Worm (Caenorhabditis elegans) whole organism, L4 larva: Measurements from ENCODE around the gene F59B10.3.

ENCODE experiments used
- D1046.2 ChIP-seq: fragments of 200-800 bp; sonication (Bioruptor generic); IDR thresholded peaks from 2 replicates; pipeline ENCODE4 v1.3.6; 2022; ENCODE audit warnings: missing genetic modification characterization, missing compliant biosample characterization
- F10B5.3 ChIP-seq: sonication (generic microtip); optimal IDR thresholded peaks from 2 replicates; lab custom pipeline; 2016; ENCODE audit warnings: mild to moderate bottlenecking, missing genetic modification characterization, missing compliant biosample characterization
- T20F7.1 ChIP-seq: fragments of 200-800 bp; sonication (Bioruptor generic); optimal IDR thresholded peaks from 2 replicates; lab custom pipeline; 2018; ENCODE audit warnings: mild to moderate bottlenecking, missing genetic modification characterization, missing compliant biosample characterization
- Y105C5A.15 ChIP-seq: fragments of 200-800 bp; sonication (Bioruptor generic); IDR thresholded peaks from 2 replicates; pipeline ENCODE4 v1.3.6; 2022; ENCODE audit warnings: missing genetic modification characterization, missing compliant biosample characterization
- ZK337.2 ChIP-seq: fragments of 200-800 bp; sonication (Bioruptor generic); IDR thresholded peaks from 2 replicates; pipeline ENCODE4 v1.3.6; 2022; ENCODE audit warnings: missing genetic modification reagents, missing genetic modification characterization, missing compliant biosample characterization
- ZK546.5 ChIP-seq, 2 experiments: sonication (generic microtip); optimal IDR thresholded peaks; 2 replicates each; lab custom pipeline; 2017; ENCODE audit warnings: missing biosample characterization in 2 of 2, missing genetic modification characterization in 2 of 2
- aha-1 ChIP-seq: fragments of 150-350 bp; peaks from one replicate; lab custom pipeline; 2014; ENCODE audit warnings: missing biosample characterization, missing genetic modification characterization
- aly-2 ChIP-seq: sonication (generic microtip); optimal IDR thresholded peaks from 2 replicates; lab custom pipeline; 2018; ENCODE audit warnings: missing biosample characterization, missing genetic modification characterization
- ceh-20 ChIP-seq: fragments of 200-800 bp; sonication (Bioruptor generic); IDR thresholded peaks from 2 replicates; pipeline ENCODE4 v1.3.6; 2022; ENCODE audit warnings: missing genetic modification reagents, missing genetic modification characterization, missing compliant biosample characterization
- ceh-62 ChIP-seq: sonication (generic microtip); optimal IDR thresholded peaks from 2 replicates; lab custom pipeline; 2017; ENCODE audit warnings: missing biosample characterization, missing genetic modification characterization
- ceh-82 ChIP-seq: sonication (generic microtip); optimal IDR thresholded peaks from 2 replicates; lab custom pipeline; 2017; ENCODE audit warnings: missing biosample characterization, missing genetic modification characterization
- daf-12 ChIP-seq: fragments of 150-350 bp; optimal IDR thresholded peaks from 2 replicates; lab custom pipeline; 2014; ENCODE audit warnings: missing biosample characterization, missing genetic modification reagents, missing genetic modification characterization
- daf-16 ChIP-seq, 3 experiments: sonication (generic microtip); optimal IDR thresholded peaks; 2 replicates each; lab custom pipeline; 2016 to 2017; ENCODE audit warnings: missing genetic modification characterization in 3 of 3, missing genetic modification reagents in 3 of 3, mild to moderate bottlenecking in 2 of 3, missing compliant biosample characterization in 2 of 3, missing biosample characterization in 1 of 3, moderate library complexity in 1 of 3
- dmd-9 ChIP-seq: fragments of 200-800 bp; sonication (Bioruptor generic); IDR thresholded peaks from 2 replicates; pipeline ENCODE4 v1.3.6; 2022; ENCODE audit warnings: missing genetic modification reagents, missing genetic modification characterization, missing compliant biosample characterization
- egl-27 ChIP-seq: sonication (generic microtip); optimal IDR thresholded peaks from 3 replicates; lab custom pipeline; 2017; ENCODE audit warnings: missing biosample characterization, missing genetic modification reagents, missing genetic modification characterization
- egl-43 ChIP-seq: fragments of 200-800 bp; sonication (Bioruptor generic); IDR thresholded peaks from 2 replicates; pipeline ENCODE4 v1.3.6; 2022; ENCODE audit warnings: missing genetic modification reagents, missing genetic modification characterization, missing compliant biosample characterization
- fos-1 ChIP-seq: fragments of 150-350 bp; optimal IDR thresholded peaks from 2 replicates; lab custom pipeline; 2014; ENCODE audit warnings: missing biosample characterization, missing genetic modification characterization
- gei-8 ChIP-seq: fragments of 200-800 bp; sonication (Bioruptor generic); optimal IDR thresholded peaks from 2 replicates; lab custom pipeline; 2018; ENCODE audit warnings: mild to moderate bottlenecking, missing genetic modification characterization, missing compliant biosample characterization
- hmg-1.1 ChIP-seq: fragments of 200-800 bp; sonication (Bioruptor generic); IDR thresholded peaks from 2 replicates; pipeline ENCODE4 v1.3.6; 2022; ENCODE audit warnings: missing genetic modification reagents, missing genetic modification characterization, missing compliant biosample characterization
- lim-7 ChIP-seq: fragments of 200-800 bp; sonication (Bioruptor generic); IDR thresholded peaks from 2 replicates; pipeline ENCODE4 v1.3.6; 2022; ENCODE audit warnings: missing genetic modification characterization, missing compliant biosample characterization
- lin-1 ChIP-seq: fragments of 200-800 bp; sonication (Bioruptor generic); IDR thresholded peaks from 2 replicates; pipeline ENCODE4 v1.3.6; 2022; ENCODE audit warnings: missing genetic modification reagents, missing genetic modification characterization, missing compliant biosample characterization
- lin-13 ChIP-seq: fragments of 150-350 bp; optimal IDR thresholded peaks from 2 replicates; lab custom pipeline; 2014; ENCODE audit warnings: missing biosample characterization, missing genetic modification reagents, missing genetic modification characterization
- lin-39 ChIP-seq: fragments of 150-350 bp; optimal IDR thresholded peaks from 2 replicates; lab custom pipeline; 2014; ENCODE audit warnings: missing biosample characterization, missing genetic modification reagents, missing genetic modification characterization
- madf-9 ChIP-seq: fragments of 200-800 bp; sonication (Bioruptor generic); conservative IDR thresholded peaks from 2 replicates; pipeline ENCODE4 v1.3.6; 2022; ENCODE audit warnings: missing genetic modification reagents, missing genetic modification characterization, missing compliant biosample characterization
- mdl-1 ChIP-seq, 2 experiments: fragments of 150-350 bp in 1 of 2; sonication (generic microtip) in 1 of 2; optimal IDR thresholded peaks; 2 replicates each; lab custom pipeline; 2014 to 2017; ENCODE audit warnings: missing biosample characterization in 2 of 2, missing genetic modification characterization in 2 of 2
- mdt-29 ChIP-seq: fragments of 200-800 bp; sonication (Bioruptor generic); IDR thresholded peaks from 2 replicates; pipeline ENCODE4 v1.3.6; 2022; ENCODE audit warnings: missing genetic modification reagents, missing genetic modification characterization, missing compliant biosample characterization
- mep-1 ChIP-seq: fragments of 150-350 bp; sonication (generic microtip); optimal IDR thresholded peaks from 3 replicates; lab custom pipeline; 2014; ENCODE audit warnings: missing biosample characterization, missing genetic modification characterization
- mxl-3 ChIP-seq: fragments of 200-800 bp; sonication (Bioruptor generic); optimal IDR thresholded peaks from 2 replicates; lab custom pipeline; 2018; ENCODE audit warnings: mild to moderate bottlenecking, missing genetic modification characterization, missing compliant biosample characterization
- nhr-10 ChIP-seq: fragments of 150-350 bp; optimal IDR thresholded peaks from 2 replicates; lab custom pipeline; 2014; ENCODE audit warnings: missing biosample characterization, missing genetic modification characterization
- nhr-11 ChIP-seq: fragments of 150-350 bp; optimal IDR thresholded peaks from 2 replicates; lab custom pipeline; 2014; ENCODE audit warnings: missing biosample characterization, missing genetic modification characterization
- nhr-25 ChIP-seq: sonication (generic microtip); optimal IDR thresholded peaks from 2 replicates; lab custom pipeline; 2017; ENCODE audit warnings: missing genetic modification characterization, mild to moderate bottlenecking, missing compliant biosample characterization, antibody characterized with exemption, moderate library complexity, borderline replicate concordance; ENCODE audit not compliant: insufficient read depth
- nhr-28 ChIP-seq: fragments of 150-350 bp; optimal IDR thresholded peaks from 2 replicates; lab custom pipeline; 2014; ENCODE audit warnings: missing biosample characterization, missing genetic modification characterization
- nhr-48 ChIP-seq: sonication (generic microtip); optimal IDR thresholded peaks from 2 replicates; lab custom pipeline; 2016; ENCODE audit warnings: mild to moderate bottlenecking, missing genetic modification characterization, missing compliant biosample characterization
- nhr-76 ChIP-seq: fragments of 150-350 bp; optimal IDR thresholded peaks from 2 replicates; lab custom pipeline; 2014; ENCODE audit warnings: missing biosample characterization, missing genetic modification characterization
- php-3 ChIP-seq: fragments of 200-800 bp; sonication (Bioruptor generic); IDR thresholded peaks from 2 replicates; pipeline ENCODE4 v1.3.6; 2022; ENCODE audit warnings: missing genetic modification reagents, missing genetic modification characterization, missing compliant biosample characterization
- pqm-1 ChIP-seq: sonication (generic microtip); optimal IDR thresholded peaks from 2 replicates; lab custom pipeline; 2017; ENCODE audit warnings: missing biosample characterization, missing genetic modification characterization
- snpc-1.2 ChIP-seq: fragments of 200-800 bp; sonication (Bioruptor generic); IDR thresholded peaks from 2 replicates; pipeline ENCODE4 v1.3.6; 2022; ENCODE audit warnings: missing genetic modification reagents, missing genetic modification characterization, missing compliant biosample characterization
- unc-130 ChIP-seq: sonication (generic microtip); optimal IDR thresholded peaks from 2 replicates; lab custom pipeline; 2016; ENCODE audit warnings: missing genetic modification reagents, missing genetic modification characterization, missing compliant biosample characterization
- zfp-2 ChIP-seq: sonication (generic microtip); optimal IDR thresholded peaks from 2 replicates; lab custom pipeline; 2016; ENCODE audit warnings: mild to moderate bottlenecking, missing genetic modification characterization, missing compliant biosample characterization
- zfp-3 ChIP-seq: fragments of 200-800 bp; sonication (Bioruptor generic); conservative IDR thresholded peaks from 2 replicates; pipeline ENCODE4 v1.3.6; 2022; ENCODE audit warnings: missing genetic modification reagents, missing genetic modification characterization, missing compliant biosample characterization
- zip-2 ChIP-seq: fragments of 150-350 bp; optimal IDR thresholded peaks from 2 replicates; lab custom pipeline; 2014; ENCODE audit warnings: missing biosample characterization, missing genetic modification characterization
- ztf-11 ChIP-seq: fragments of 150-350 bp; optimal IDR thresholded peaks from 2 replicates; lab custom pipeline; 2014; ENCODE audit warnings: missing biosample characterization, missing genetic modification characterization
- ztf-7 ChIP-seq: fragments of 150-350 bp; optimal IDR thresholded peaks from 2 replicates; lab custom pipeline; 2014; ENCODE audit warnings: missing biosample characterization, missing genetic modification characterization

The F59B10.3 gene

DNA sequence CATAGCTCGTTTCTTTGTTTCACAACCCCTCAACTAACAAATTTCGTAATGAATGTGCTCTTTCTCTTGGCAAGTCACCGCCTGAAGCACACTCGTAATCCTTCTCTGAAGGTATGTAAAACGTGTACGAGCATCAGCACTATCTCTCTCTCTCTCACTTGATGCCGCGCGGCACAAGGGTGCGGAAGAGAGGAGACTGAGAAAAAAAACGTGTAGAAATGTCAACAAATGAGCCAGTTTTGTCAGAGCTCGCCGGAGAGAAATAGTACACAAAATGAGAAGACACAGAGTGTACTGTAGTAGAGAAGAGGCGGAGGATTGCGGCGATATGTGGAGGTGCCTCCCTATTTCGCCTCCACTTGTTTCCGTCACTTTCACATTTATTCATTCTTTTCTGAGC lies at the start of gene F59B10.3:
Gene F59B10.3 (plus strand): TSS at position 301 of the 400 bp plus-strand sequence.
- TF ChIP-seq madf-9 (0 out of 2 replicates have a peak, but pooled peaks have one; percentile 27), lin-39 (tag; lab: Kevin White, UChicago) (no peak)

DNA sequence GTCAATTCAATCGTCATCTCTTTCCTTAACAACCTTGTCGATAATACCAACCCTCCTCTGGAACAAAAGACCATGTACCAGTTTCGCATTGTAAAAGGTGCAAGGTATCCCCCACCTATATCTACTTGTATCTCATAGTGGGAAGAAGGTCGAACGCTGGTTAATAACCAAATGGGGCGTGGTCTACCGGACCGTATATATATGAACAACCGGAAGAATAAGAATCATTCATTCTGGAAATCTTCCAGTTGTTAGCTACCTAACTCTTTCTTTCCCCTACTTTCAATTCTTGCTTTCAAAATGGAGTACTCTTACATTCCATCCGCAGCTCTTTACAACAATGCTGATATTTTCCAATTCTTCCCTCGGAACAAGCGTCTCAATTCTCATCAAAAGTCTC lies 49.1 kb upstream of the F59B10.3 start, which contains the start of gene ZK673.5:
Gene ZK673.5 (plus strand): TSS at position 301 of the 400 bp plus-strand sequence.
- no peak for TF ChIP-seq lin-1
- TF ChIP-seq nhr-11 (tag; lab: Kevin White, UChicago) = no peak
- no peak for TF ChIP-seq zfp-3 (GFP tag; lab: Robert Waterston, UW)
- no peak for TF ChIP-seq nhr-48 (tag; lab: Kevin White, UChicago)
- TF ChIP-seq nhr-76 = no peak
- no peak for TF ChIP-seq php-3 (GFP tag; lab: Robert Waterston, UW)
- no peak for TF ChIP-seq dmd-9
- TF ChIP-seq ZK337.2 = no peak
- no peak for TF ChIP-seq egl-27 (tag; lab: Kevin White, UChicago)
- TF ChIP-seq zfp-2 (tag; lab: Kevin White, UChicago) = no peak
- TF ChIP-seq daf-16 (GFP tag; optimal IDR thresholded peaks at IDR 0.05; lab: Kevin White, UChicago) = no peak
- no peak for TF ChIP-seq daf-16 (tag; optimal IDR thresholded peaks at IDR 0.05; lab: Kevin White, UChicago)
- TF ChIP-seq D1046.2 = no peak
- no peak for TF ChIP-seq mdt-29 (GFP tag; lab: Robert Waterston, UW)
- no peak for TF ChIP-seq fos-1 (tag; lab: Kevin White, UChicago)

DNA sequence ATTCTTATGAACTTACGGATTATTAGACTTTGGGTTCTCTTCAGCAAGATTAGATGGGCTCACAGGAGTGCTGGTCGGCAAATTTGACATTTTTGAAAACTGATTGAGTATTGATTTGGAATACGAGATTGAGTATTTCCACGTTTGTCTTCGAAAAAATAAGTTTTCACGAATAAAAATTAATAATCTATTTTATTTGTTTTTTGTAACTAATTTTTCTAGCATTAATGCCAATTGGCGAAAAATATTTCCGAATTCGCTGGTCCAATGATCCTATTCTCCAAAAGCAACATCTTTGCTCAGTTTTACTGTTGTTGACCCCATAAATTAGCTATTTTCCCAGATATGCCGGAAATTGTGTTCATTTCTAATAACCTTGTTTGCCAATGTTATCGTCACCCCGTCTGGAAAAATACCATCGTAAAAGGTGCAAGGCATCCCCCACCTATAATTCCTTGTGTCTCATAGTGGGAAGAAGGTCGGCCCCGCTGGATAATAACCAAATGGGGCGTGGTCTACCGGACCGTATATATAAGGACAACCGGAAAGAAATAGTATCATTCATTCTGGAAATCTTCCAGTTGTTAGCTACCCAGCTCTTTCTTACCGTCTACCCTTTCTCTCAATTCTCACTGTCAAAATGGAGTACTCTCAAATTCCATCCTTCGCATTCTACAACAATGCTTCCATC lies 46.0 kb upstream of the F59B10.3 start, which contains the start of the genes ZK673.6 and sdz-37:
Gene ZK673.6 (minus strand): TSS at position 101 of the 691 bp plus-strand sequence.
Gene sdz-37 (plus strand): TSS at position 641 of the 691 bp plus-strand sequence.
- TF ChIP-seq lin-1 (no peak), mxl-3 (no peak), snpc-1.2 (GFP tag; lab: Robert Waterston, UW) (no peak), fos-1 (tag; lab: Kevin White, UChicago) (no peak), nhr-25 (tag; lab: Kevin White, UChicago) (no peak), ceh-20 (GFP tag; lab: Robert Waterston, UW) (no peak), dmd-9 (no peak), zfp-3 (GFP tag; lab: Robert Waterston, UW) (no peak), nhr-11 (tag; lab: Kevin White, UChicago) (no peak), gei-8 (GFP tag; lab: Kevin White, UChicago) (no peak), aly-2 (tag; lab: Kevin White, UChicago) (no peak), T20F7.1 (GFP tag; lab: Kevin White, UChicago) (no peak), mep-1 (tag; lab: Kevin White, UChicago) (no peak), egl-43 (GFP tag; lab: Robert Waterston, UW) (no peak), zip-2 (tag; lab: Kevin White, UChicago) (no peak), daf-12 (no peak), F10B5.3 (no peak), ceh-62 (tag; lab: Kevin White, UChicago) (no peak), aha-1 (tag; lab: Kevin White, UChicago) (no peak)
- TF ChIP-seq, all 104 proteins: peak for 0

DNA sequence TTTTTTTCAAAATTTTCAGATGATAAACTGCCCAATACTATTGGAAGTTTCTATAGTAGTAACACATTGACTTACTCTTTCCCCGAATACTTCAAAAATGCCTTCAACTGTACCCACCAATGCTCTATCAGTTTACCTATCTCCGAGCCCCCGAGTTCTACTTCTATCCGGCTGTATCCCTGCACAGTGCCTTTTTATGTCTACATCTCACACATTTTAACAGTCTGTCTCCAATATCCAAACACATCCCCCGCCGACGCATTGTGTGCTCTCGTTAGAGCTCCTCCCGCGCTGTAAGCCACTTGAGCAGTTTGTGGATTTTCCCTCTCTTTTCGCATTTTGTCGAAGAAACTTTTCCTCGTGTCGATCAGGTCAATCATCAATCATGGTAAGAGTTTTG lies 43.8 kb upstream of the F59B10.3 start, which contains the start of gene tnc-2:
Gene tnc-2 (plus strand): TSS at position 301 of the 400 bp plus-strand sequence.
- TF ChIP-seq mep-1 (tag; lab: Kevin White, UChicago) (no peak), daf-12 (no peak), nhr-25 (tag; lab: Kevin White, UChicago) (no peak), aha-1 (tag; lab: Kevin White, UChicago) (no peak)
- TF ChIP-seq, all 104 proteins: peak for 0

DNA sequence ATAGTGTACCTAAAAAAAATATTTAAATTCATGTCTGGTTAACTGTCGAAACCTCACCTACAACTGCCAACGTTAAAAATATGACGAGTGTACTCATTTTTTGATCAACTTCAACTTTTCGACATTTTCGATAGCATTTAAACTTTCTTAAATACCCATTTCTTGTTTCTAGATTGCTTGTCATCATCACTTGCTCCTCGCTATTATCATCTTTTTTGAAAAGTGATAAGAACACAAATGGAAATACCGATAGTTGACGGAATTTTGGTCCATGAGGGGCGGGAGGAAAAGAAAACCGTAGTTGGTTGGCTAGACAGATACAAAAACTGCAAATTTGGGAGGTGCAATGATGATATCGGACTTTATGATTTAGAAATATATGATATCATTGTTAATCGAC lies 40.2 kb upstream of the F59B10.3 start, which contains the start of gene clec-143:
Gene clec-143 (minus strand): TSS at position 139 of the 400 bp plus-strand sequence.
- TF ChIP-seq mep-1 (tag; lab: Kevin White, UChicago) = no peak
- TF ChIP-seq ztf-11 (tag; lab: Kevin White, UChicago) = no peak
- TF ChIP-seq Y105C5A.15 (GFP tag; lab: Robert Waterston, UW) = no peak
- TF ChIP-seq unc-130 (GFP tag; lab: Kevin White, UChicago) = no peak
- peak; percentile 45 for TF ChIP-seq nhr-28 (tag; lab: Kevin White, UChicago)
- peak; percentile 88 for TF ChIP-seq pqm-1
- TF ChIP-seq lim-7 (GFP tag; lab: Robert Waterston, UW) = no peak
- no peak for TF ChIP-seq nhr-48 (tag; lab: Kevin White, UChicago)
- TF ChIP-seq egl-27 (tag; lab: Kevin White, UChicago) = no peak
- no peak for TF ChIP-seq mdl-1 (tag; optimal IDR thresholded peaks at IDR 0.05; lab: Kevin White, UChicago)
- no peak for TF ChIP-seq ztf-7 (tag; lab: Kevin White, UChicago)
- TF ChIP-seq lin-13 (GFP tag; lab: Kevin White, UChicago) = no peak
- no peak for TF ChIP-seq ZK546.5 (tag; optimal IDR thresholded peaks at IDR 0.05; lab: Kevin White, UChicago)
- no peak for TF ChIP-seq hmg-1.1 (GFP tag; lab: Robert Waterston, UW)
- TF ChIP-seq nhr-10 (tag; lab: Kevin White, UChicago) = no peak
- no peak for TF ChIP-seq ceh-82
